Fruit fly (Drosophila melanogaster): ENCODE measurements around the gene CG7300.

Gene CG7300

dm6 chr2L:10728751-10729150 lies 30.9 kb upstream of the CG7300 start, which contains the start of gene CG6443 (continued):
- peak; percentile 63 for TF ChIP-seq sens (GFP tag)
- TF ChIP-seq CG16813 (GFP tag; IDR thresholded peaks at IDR 0.05; ENCODE audit: partially characterized antibody) = peak; percentile 74
- peak; percentile 51; the same call in 1 of the 2 replicates for TF ChIP-seq inv (GFP tag; IDR thresholded peaks at IDR 0.05; ENCODE audit: partially characterized antibody)
- peak; percentile 73 for TF ChIP-seq CG2116 (GFP tag; optimal IDR thresholded peaks at IDR 0.05)
- TF ChIP-seq hbn (GFP tag; IDR thresholded peaks at IDR 0.05; ENCODE audit: partially characterized antibody) = peak; percentile 80
- TF ChIP-seq CG4617 (GFP tag; optimal IDR thresholded peaks at IDR 0.05; ENCODE audit: borderline replicate concordance) = peak; percentile 11
- TF ChIP-seq phol (tag; optimal IDR thresholded peaks at IDR 0.05) = peak; percentile 9
- TF ChIP-seq E2f2 (GFP tag; IDR thresholded peaks at IDR 0.05) = peak; percentile 89
- no peak for TF ChIP-seq nau (GFP tag; optimal IDR thresholded peaks at IDR 0.05)
- TF ChIP-seq tup (GFP tag; optimal IDR thresholded peaks at IDR 0.05) = no peak
- TF ChIP-seq z (GFP tag; IDR thresholded peaks at IDR 0.05) = no peak
- TF ChIP-seq nerfin-2 (GFP tag; IDR thresholded peaks at IDR 0.05; ENCODE audit: partially characterized antibody) = peak; percentile 75
- no peak for TF ChIP-seq CG15011 (GFP tag; optimal IDR thresholded peaks at IDR 0.05)
- peak; percentile 1 for TF ChIP-seq HmgZ (tag; optimal IDR thresholded peaks at IDR 0.05)
- peak; percentile 76 for TF ChIP-seq Scr (GFP tag; IDR thresholded peaks at IDR 0.05; ENCODE audit: partially characterized antibody)
- TF ChIP-seq Bgb (GFP tag; IDR thresholded peaks at IDR 0.05; ENCODE audit: partially characterized antibody) = peak; percentile 75
- no peak for TF ChIP-seq CG12104 (GFP tag; optimal IDR thresholded peaks at IDR 0.05)
- TF ChIP-seq hb (GFP tag; IDR thresholded peaks at IDR 0.05; ENCODE audit: partially characterized antibody) = 0 out of 3 replicates have a peak, but pooled peaks have one; percentile 20
- 0 out of 4 replicates have a peak, but pooled peaks have one; percentile 10 for TF ChIP-seq chinmo (GFP tag; IDR thresholded peaks at IDR 0.05; ENCODE audit: partially characterized antibody)
- peak; percentile 88 for TF ChIP-seq sna (GFP tag; IDR thresholded peaks at IDR 0.05; ENCODE audit: partially characterized antibody)
- TF ChIP-seq Doc3 (GFP tag; IDR thresholded peaks at IDR 0.05; ENCODE audit: partially characterized antibody) = peak; percentile 81
- TF ChIP-seq CG34224 (GFP tag; IDR thresholded peaks at IDR 0.05; ENCODE audit: partially characterized antibody) = peak; percentile 87
- peak; percentile 56 for TF ChIP-seq trem (tag; optimal IDR thresholded peaks at IDR 0.05)
- peak; percentile 74 for TF ChIP-seq CG6791 (GFP tag; IDR thresholded peaks at IDR 0.05; ENCODE audit: partially characterized antibody)
- TF ChIP-seq vnd (GFP tag; IDR thresholded peaks at IDR 0.05; ENCODE audit: partially characterized antibody) = peak; percentile 58; the same call in 1 of the 3 replicates
- TF ChIP-seq YL-1 (GFP tag; optimal IDR thresholded peaks at IDR 0.05) = peak; percentile 3
- no peak for TF ChIP-seq CG12391 (tag; optimal IDR thresholded peaks at IDR 0.05)
- peak; percentile 68 for TF ChIP-seq CG15514 (GFP tag; optimal IDR thresholded peaks at IDR 0.05)
- no peak for TF ChIP-seq otp (GFP tag; IDR thresholded peaks at IDR 0.05)
- TF ChIP-seq CG10267 (tag; optimal IDR thresholded peaks at IDR 0.05) = peak; percentile 20
- peak; percentile 84 for TF ChIP-seq unc-4 (GFP tag; IDR thresholded peaks at IDR 0.05; ENCODE audit: partially characterized antibody)
- TF ChIP-seq stwl (tag; optimal IDR thresholded peaks at IDR 0.05) = peak; percentile 89
- TF ChIP-seq Sry-δ (GFP tag; optimal IDR thresholded peaks at IDR 0.05) = peak; percentile 90
- no peak for TF ChIP-seq Atf6 (GFP tag; IDR thresholded peaks at IDR 0.05)
- TF ChIP-seq Dp (GFP tag; optimal IDR thresholded peaks at IDR 0.05) = peak; percentile 86
- TF ChIP-seq HLH4C (GFP tag; IDR thresholded peaks at IDR 0.05; ENCODE audit: partially characterized antibody) = peak; percentile 65
- TF ChIP-seq Opbp (GFP tag; IDR thresholded peaks at IDR 0.05; ENCODE audit: partially characterized antibody) = peak; percentile 75; the same call in 2 of the 3 replicates
- peak; percentile 40 for TF ChIP-seq CG2712 (tag; optimal IDR thresholded peaks at IDR 0.05)
- TF ChIP-seq gfzf (GFP tag; optimal IDR thresholded peaks at IDR 0.05) = peak; percentile 15
- peak; percentile 89 for TF ChIP-seq Dll (GFP tag; IDR thresholded peaks at IDR 0.05; ENCODE audit: partially characterized antibody)
- TF ChIP-seq CG12659 (GFP tag; optimal IDR thresholded peaks at IDR 0.05) = peak; percentile 56
- peak; percentile 73 for TF ChIP-seq pzg (GFP tag; optimal IDR thresholded peaks at IDR 0.05)
- peak; percentile 31 for TF ChIP-seq Ets97D (GFP tag; optimal IDR thresholded peaks at IDR 0.05)
- peak; percentile 27 for TF ChIP-seq CG1603 (tag; optimal IDR thresholded peaks at IDR 0.05)
- TF ChIP-seq CG12236 (GFP tag; optimal IDR thresholded peaks at IDR 0.05) = no peak
- peak; percentile 67 to 91 for TF ChIP-seq crp (GFP tag; optimal IDR thresholded peaks at IDR 0.05)
- peak; percentile 58 for TF ChIP-seq Myb (GFP tag; optimal IDR thresholded peaks at IDR 0.05)
